Fruit fly (Drosophila melanogaster) Kc167 (cell line): ENCODE results near the gene sima.

Experiments used
- Myc ChIP-seq: fragments of >200 bp; optimal IDR thresholded peaks from 2 replicates; lab custom pipeline; 2017; ENCODE audit warnings: missing external identifiers
- Sin3A ChIP-seq: fragments of >200 bp; optimal IDR thresholded peaks from 2 replicates; lab custom pipeline; 2018; ENCODE audit warnings: missing external identifiers
- h ChIP-seq: fragments of >200 bp; optimal IDR thresholded peaks from 3 replicates; lab custom pipeline; 2018; ENCODE audit warnings: missing external identifiers
- psq ChIP-seq: fragments of >200 bp; optimal IDR thresholded peaks from 2 replicates; lab custom pipeline; 2017; ENCODE audit warnings: missing external identifiers

DNA sequence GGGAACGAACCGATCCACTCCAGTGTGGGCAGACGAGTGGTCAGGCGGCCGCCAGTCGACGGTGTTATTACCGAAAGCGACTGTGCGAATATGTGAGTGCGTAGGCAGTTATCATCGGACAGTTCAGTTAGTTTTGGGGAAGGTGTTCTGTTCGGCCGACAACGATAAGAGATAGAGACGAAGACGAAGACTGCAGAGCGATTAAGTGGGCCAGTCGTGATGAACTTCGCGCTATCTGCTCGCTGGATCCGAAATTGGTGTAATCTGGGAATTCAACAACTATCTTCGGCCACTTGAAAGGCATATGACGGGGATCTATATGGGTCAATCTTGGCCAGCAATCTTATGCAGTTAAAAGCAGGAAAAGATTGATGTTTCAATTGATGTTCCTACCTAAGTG lies 48.9 kb upstream of the sima start, which contains the start of gene CG7912:
- TF ChIP-seq h (lab: Kevin White, UChicago) (no peak), psq (lab: Kevin White, UChicago) (no peak), Sin3A (lab: Kevin White, UChicago) (no peak), Myc (lab: Kevin White, UChicago) (no peak)
